Worm (Caenorhabditis elegans) whole organism, early embryonic: Measurements from ENCODE around the gene sri-40.

ENCODE experiments used
- F13C5.2 ChIP-seq: sonication (generic microtip); optimal IDR thresholded peaks from 2 replicates; lab custom pipeline; 2017; ENCODE audit warnings: mild to moderate bottlenecking, missing genetic modification characterization, inconsistent platforms, missing compliant biosample characterization
- ama-1 ChIP-seq: fragments of 150-350 bp; optimal IDR thresholded peaks from 2 replicates; lab custom pipeline; 2014
- hmbx-1 ChIP-seq: sonication (generic microtip); optimal IDR thresholded peaks from 2 replicates; lab custom pipeline; 2016; ENCODE audit warnings: mild to moderate bottlenecking, missing genetic modification characterization, missing compliant biosample characterization
- hmg-4 ChIP-seq: fragments of 200-800 bp; sonication (Bioruptor generic); optimal IDR thresholded peaks from 2 replicates; lab custom pipeline; 2018; ENCODE audit warnings: mild to moderate bottlenecking, missing genetic modification characterization, missing compliant biosample characterization
- hnd-1 ChIP-seq: sonication (generic microtip); optimal IDR thresholded peaks from 2 replicates; lab custom pipeline; 2016; ENCODE audit warnings: missing genetic modification characterization, missing compliant biosample characterization
- pes-1 ChIP-seq: fragments of 200-800 bp; sonication (Bioruptor generic); IDR thresholded peaks from 2 replicates; pipeline ENCODE4 v1.3.6; 2022; ENCODE audit warnings: missing genetic modification reagents, missing genetic modification characterization, missing compliant biosample characterization
- sea-1 ChIP-seq: fragments of 200-800 bp; sonication (Bioruptor generic); conservative IDR thresholded peaks from 2 replicates; pipeline ENCODE4 v1.3.6; 2022; ENCODE audit warnings: missing genetic modification characterization, missing compliant biosample characterization
- tbx-37 ChIP-seq: fragments of 200-800 bp; sonication (Bioruptor generic); conservative IDR thresholded peaks from 2 replicates; pipeline ENCODE4 v1.3.6; 2022; ENCODE audit warnings: missing genetic modification reagents, missing genetic modification characterization, missing compliant biosample characterization

- TF ChIP-seq ama-1, result no peak
- TF ChIP-seq hnd-1 (tag; lab: Kevin White, UChicago), result no peak
- no peak for TF ChIP-seq hmbx-1 (tag; lab: Kevin White, UChicago)
- no peak for TF ChIP-seq sea-1
- TF ChIP-seq hmg-4 (GFP tag; lab: Kevin White, UChicago), result no peak
- TF ChIP-seq F13C5.2 (tag; lab: Kevin White, UChicago), result no peak
- TF ChIP-seq tbx-37 (GFP tag; lab: Robert Waterston, UW), result no peak
- TF ChIP-seq pes-1 (GFP tag; lab: Robert Waterston, UW), result no peak
Measured at ce11 chrII:3225200-3225599, 47.4 kb downstream of the sri-40 start, which contains the start of gene ZC239.16.
